Worm (Caenorhabditis elegans): ENCODE measurements around the gene srz-83.

DNA sequence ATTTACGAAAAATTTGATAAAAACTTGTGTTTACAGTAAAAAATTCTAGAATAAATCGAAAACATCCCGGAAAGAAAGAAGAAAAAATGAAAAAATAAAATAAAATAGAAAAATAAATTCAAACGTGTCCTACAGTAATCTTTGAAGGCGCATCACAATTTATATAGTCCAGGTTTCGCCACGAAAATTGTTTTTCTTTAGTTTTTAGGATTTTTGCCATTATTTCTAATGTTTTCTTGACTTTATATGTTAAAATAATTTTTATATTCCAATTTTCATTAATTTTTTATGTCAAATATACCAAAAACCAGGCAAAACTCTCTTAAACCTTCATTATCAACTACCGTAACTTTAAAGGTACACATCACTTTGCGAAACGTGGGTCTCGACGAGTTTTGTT is 13.3 kb downstream of the srz-83 start:
- TF ChIP-seq nhr-28 (tag; optimal IDR thresholded peaks at IDR 0.05) (no peak), pqm-1 (tag; optimal IDR thresholded peaks at IDR 0.05) (no peak), nhr-12 (tag; optimal IDR thresholded peaks at IDR 0.05) (no peak), lsy-2 (tag; optimal IDR thresholded peaks at IDR 0.05) (no peak), mef-2 (tag; optimal IDR thresholded peaks at IDR 0.05) (no peak), nhr-77 (tag; optimal IDR thresholded peaks at IDR 0.05) (no peak), ztf-4 (tag; optimal IDR thresholded peaks at IDR 0.05) (no peak), ama-1 (optimal IDR thresholded peaks at IDR 0.05) (no peak), ces-1 (GFP tag; optimal IDR thresholded peaks at IDR 0.05) (no peak), efl-1 (optimal IDR thresholded peaks at IDR 0.05) (no peak), efl-1 (GFP tag; optimal IDR thresholded peaks at IDR 0.05 in 1 of 2) (no peak), elt-3 (tag; optimal IDR thresholded peaks at IDR 0.05) (no peak), unc-130 (tag; optimal IDR thresholded peaks at IDR 0.05) (no peak), unc-62 (GFP tag; optimal IDR thresholded peaks at IDR 0.05) (no peak), pag-3 (tag; optimal IDR thresholded peaks at IDR 0.05; ENCODE audit: borderline replicate concordance, insufficient read depth) (no peak)
